Fruit fly (Drosophila melanogaster) Kc167 (cell line): ENCODE measurements around the gene CG11504.

Experiments
- Myc ChIP-seq: fragments of >200 bp; optimal IDR thresholded peaks from 2 replicates; lab custom pipeline; 2017; ENCODE audit warnings: missing external identifiers
- ttk ChIP-seq: sonication (Bioruptor generic); optimal IDR thresholded peaks from 2 replicates; lab custom pipeline; 2017; ENCODE audit warnings: missing external identifiers

DNA sequence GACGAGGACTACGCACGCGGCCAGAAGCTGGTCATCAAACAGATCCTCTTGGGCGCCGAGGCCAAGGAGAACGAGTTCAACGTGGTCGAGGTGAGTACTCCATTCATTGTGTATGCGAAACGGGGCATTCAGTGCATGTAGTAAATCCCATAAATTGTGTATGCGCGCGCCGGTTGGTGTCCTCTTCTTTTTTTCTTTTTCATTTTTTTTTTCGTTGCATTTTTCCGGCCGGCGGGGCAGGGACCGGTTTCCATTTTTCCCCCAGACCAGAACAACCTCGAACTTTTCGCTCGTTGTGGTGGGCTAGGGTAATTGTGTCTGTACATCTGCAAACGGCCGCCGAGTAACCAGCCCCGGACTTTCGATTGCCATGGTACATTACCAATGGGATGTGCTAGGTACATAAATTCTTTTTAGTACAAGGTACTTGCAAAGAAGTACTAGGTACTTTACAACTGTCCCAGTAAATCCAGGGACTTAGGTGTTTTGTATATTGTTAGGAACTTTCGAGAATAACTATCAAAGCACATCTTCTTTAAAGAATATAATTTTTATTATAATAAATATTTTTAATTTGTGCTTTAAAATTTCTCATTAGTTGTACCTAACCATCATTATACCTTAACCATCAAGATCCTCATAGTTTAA is 7.8 kb downstream of the CG11504 start:
- TF ChIP-seq ttk (lab: Kevin White, UChicago) (no peak), Myc (lab: Kevin White, UChicago) (no peak)
